Worm (Caenorhabditis elegans): ENCODE results near the gene nfx-1.

nfx-1 gene

ce11 chrIII:6427205-6427604 lies 52.0 kb downstream of the nfx-1 start, which contains the start of gene C05D11.8:
Gene C05D11.8, minus strand, starts transcription at chrIII:6427305.
- no peak for TF ChIP-seq ceh-9 (tag; optimal IDR thresholded peaks at IDR 0.05)
- no peak for TF ChIP-seq egl-5 (tag; optimal IDR thresholded peaks at IDR 0.05)
- TF ChIP-seq aly-2 (tag; optimal IDR thresholded peaks at IDR 0.05): no peak
- TF ChIP-seq mml-1 (tag; optimal IDR thresholded peaks at IDR 0.05): no peak
- no peak for TF ChIP-seq nhr-43 (tag; optimal IDR thresholded peaks at IDR 0.05; ENCODE audit: poor library complexity, severe bottlenecking)
- no peak for TF ChIP-seq ZK546.5 (tag; optimal IDR thresholded peaks at IDR 0.05)
- no peak for TF ChIP-seq sea-2 (GFP tag; optimal IDR thresholded peaks at IDR 0.05)
- TF ChIP-seq elt-1 (tag; optimal IDR thresholded peaks at IDR 0.05): no peak
- no peak for TF ChIP-seq nhr-76 (tag; optimal IDR thresholded peaks at IDR 0.05)
- TF ChIP-seq jun-1 (tag; optimal IDR thresholded peaks at IDR 0.05): no peak
